Fruit fly (Drosophila melanogaster): ENCODE measurements around the gene betaTub97EF.

The betaTub97EF gene

dm6 chr3R:27988647-27989430, 655 bp upstream of the betaTub97EF start (continued):
- TF ChIP-seq unpg (GFP tag; optimal IDR thresholded peaks at IDR 0.05) (peak; percentile 25), salm (tag; optimal IDR thresholded peaks at IDR 0.05) (no peak), kay (GFP tag; optimal IDR thresholded peaks at IDR 0.05) (no peak), gsb (GFP tag; IDR thresholded peaks at IDR 0.05) (0 out of 2 replicates have a peak, but pooled peaks have one; percentile 37), MTF-1 (GFP tag; optimal IDR thresholded peaks at IDR 0.05; ENCODE audit: borderline replicate concordance) (no peak), CG1792 (GFP tag; optimal IDR thresholded peaks at IDR 0.05) (no peak), CG43689 (GFP tag; IDR thresholded peaks at IDR 0.05) (no peak), tin (GFP tag; optimal IDR thresholded peaks at IDR 0.05) (peak; percentile 12), Chrac-16 (GFP tag; optimal IDR thresholded peaks at IDR 0.05) (peak; percentile 12), HLH3B (GFP tag; IDR thresholded peaks at IDR 0.05) (peak; percentile 69), dan (GFP tag; IDR thresholded peaks at IDR 0.05) (no peak), fd3F (GFP tag; optimal IDR thresholded peaks at IDR 0.05) (peak; percentile 19), CG10959 (GFP tag; IDR thresholded peaks at IDR 0.05) (no peak), Hmr (GFP tag; optimal IDR thresholded peaks at IDR 0.05) (no peak), Ravus (GFP tag; IDR thresholded peaks at IDR 0.05) (no peak), gsb-n (tag; optimal IDR thresholded peaks at IDR 0.05) (no peak), CG10366 (GFP tag; IDR thresholded peaks at IDR 0.05) (peak; percentile 59), exex (tag; optimal IDR thresholded peaks at IDR 0.05) (no peak), caup (GFP tag; optimal IDR thresholded peaks at IDR 0.05; ENCODE audit: severe bottlenecking) (no peak), NC2α (GFP tag; optimal IDR thresholded peaks at IDR 0.05) (no peak), CG11456 (GFP tag; IDR thresholded peaks at IDR 0.05) (0 out of 3 replicates have a peak, but pooled peaks have one; percentile 62), Hmx (GFP tag; optimal IDR thresholded peaks at IDR 0.05) (no peak), sens (GFP tag) (peak; percentile 88), Lhr (GFP tag; optimal IDR thresholded peaks at IDR 0.05) (no peak), CG18599 (GFP tag; optimal IDR thresholded peaks at IDR 0.05) (peak; percentile 15), prd (optimal IDR thresholded peaks at IDR 0.05) (no peak), prd (GFP tag; IDR thresholded peaks at IDR 0.05) (peak; percentile 53; the same call in 2 of the 3 replicates), H2.0 (GFP tag; IDR thresholded peaks at IDR 0.05) (peak; percentile 56), CG30020 (tag; optimal IDR thresholded peaks at IDR 0.05) (no peak), eve (GFP tag; optimal IDR thresholded peaks at IDR 0.05) (no peak), zfh1 (GFP tag; IDR thresholded peaks at IDR 0.05) (peak; percentile 44; the same call in 2 of the 3 replicates), otp (GFP tag; IDR thresholded peaks at IDR 0.05) (no peak), Rx (GFP tag; IDR thresholded peaks at IDR 0.05) (no peak), ind (GFP tag; optimal IDR thresholded peaks at IDR 0.05) (peak; percentile 41), dm (GFP tag; optimal IDR thresholded peaks at IDR 0.05) (no peak), Fer1 (GFP tag; optimal IDR thresholded peaks at IDR 0.05) (no peak), zf30C (GFP tag; optimal IDR thresholded peaks at IDR 0.05) (peak; percentile 56), Adf1 (GFP tag; IDR thresholded peaks at IDR 0.05) (no peak), ap (GFP tag; IDR thresholded peaks at IDR 0.05) (no peak), CG12942 (GFP tag; optimal IDR thresholded peaks at IDR 0.05) (no peak), disco-r (GFP tag; optimal IDR thresholded peaks at IDR 0.05) (no peak), CG12104 (GFP tag; optimal IDR thresholded peaks at IDR 0.05) (peak; percentile 33), TFAM (GFP tag; optimal IDR thresholded peaks at IDR 0.05) (no peak), Atf3 (GFP tag; optimal IDR thresholded peaks at IDR 0.05) (no peak), CG32767 (GFP tag; IDR thresholded peaks at IDR 0.05) (no peak), CG30431 (GFP tag; optimal IDR thresholded peaks at IDR 0.05) (peak; percentile 40), ham (GFP tag; IDR thresholded peaks at IDR 0.05) (no peak), CG17568 (GFP tag; optimal IDR thresholded peaks at IDR 0.05) (no peak), dpn (GFP tag; optimal IDR thresholded peaks at IDR 0.05) (peak in 1 of 2 experiments; percentile 11), CG11398 (GFP tag; optimal IDR thresholded peaks at IDR 0.05) (no peak), CG3847 (GFP tag; IDR thresholded peaks at IDR 0.05) (peak; percentile 54)
